Fruit fly (Drosophila melanogaster): ENCODE measurements around the gene CG15536.

dm6 chr3R:30425622-30426021 lies 660 bp upstream of the CG15536 start:
- TF ChIP-seq CG8478 (optimal IDR thresholded peaks at IDR 0.05) = no peak
- no peak for TF ChIP-seq CTCF (optimal IDR thresholded peaks at IDR 0.05)
